Fruit fly (Drosophila melanogaster) whole organism, embryonic: ENCODE results near the gene Tasp1.

ENCODE experiments used
- Awh ChIP-seq: fragments of 200-800 bp; sonication (Bioruptor generic); IDR thresholded peaks from 2 replicates; pipeline ENCODE4, ENCODE4 v1.3.6; 2022; ENCODE audit warnings: missing biosample characterization, missing genetic modification characterization
- CG10274 ChIP-seq: fragments of 200-800 bp; sonication (Bioruptor generic); optimal IDR thresholded peaks from 3 replicates; lab custom pipeline; 2017; ENCODE audit warnings: missing biosample characterization, mild to moderate bottlenecking, missing genetic modification characterization
- CG11247 ChIP-seq: fragments of 200-800 bp; sonication (Bioruptor generic); IDR thresholded peaks from 2 replicates; pipeline ENCODE4 v1.3.6; 2022; ENCODE audit warnings: missing biosample characterization, missing genetic modification characterization
- CG12391 ChIP-seq: fragments of 200-800 bp; sonication (Bioruptor generic); optimal IDR thresholded peaks from 3 replicates; lab custom pipeline; 2018; ENCODE audit warnings: missing biosample characterization, mild to moderate bottlenecking, missing genetic modification characterization, moderate library complexity
- CG14050 ChIP-seq: fragments of 200-800 bp; sonication (Bioruptor generic); IDR thresholded peaks from 3 replicates; pipeline ENCODE4 v1.3.6; 2022; ENCODE audit warnings: missing biosample characterization, missing genetic modification characterization
- CG15269 ChIP-seq: fragments of 200-800 bp; sonication (Bioruptor generic); optimal IDR thresholded peaks from 2 replicates; lab custom pipeline; 2018; ENCODE audit warnings: missing biosample characterization, mild to moderate bottlenecking, missing genetic modification characterization, moderate library complexity
- CG17829 ChIP-seq: fragments of 200-800 bp; optimal IDR thresholded peaks from 2 replicates; lab custom pipeline; 2019; ENCODE audit warnings: missing biosample characterization, mild to moderate bottlenecking, missing genetic modification characterization, moderate library complexity
- CG32532 ChIP-seq: fragments of 200-800 bp; sonication (Bioruptor generic); IDR thresholded peaks from 2 replicates; pipeline ENCODE4 v1.3.6; 2022; ENCODE audit warnings: missing biosample characterization, missing genetic modification characterization
- CG3726 ChIP-seq: fragments of 200-800 bp; sonication (Bioruptor generic); IDR thresholded peaks from 3 replicates; pipeline ENCODE4, ENCODE4 v1.3.6; 2022; ENCODE audit warnings: missing biosample characterization, missing genetic modification characterization
- CG3838 ChIP-seq: fragments of 200-800 bp; sonication (Bioruptor generic); optimal IDR thresholded peaks from 3 replicates; lab custom pipeline; 2016; ENCODE audit warnings: missing biosample characterization, missing genetic modification characterization
- CG5180 ChIP-seq: fragments of 200-800 bp; sonication (Bioruptor generic); optimal IDR thresholded peaks from 3 replicates; lab custom pipeline; 2017; ENCODE audit warnings: missing biosample characterization, missing genetic modification characterization, mild to moderate bottlenecking, moderate library complexity, missing genetic modification reagents
- CG6854 ChIP-seq: fragments of 200-800 bp; sonication (Bioruptor generic); optimal IDR thresholded peaks from 3 replicates; lab custom pipeline; 2017; ENCODE audit warnings: missing biosample characterization, mild to moderate bottlenecking, missing genetic modification characterization
- CG7372 ChIP-seq: fragments of 200-800 bp; sonication (Bioruptor generic); IDR thresholded peaks from 2 replicates; pipeline ENCODE4 v1.3.6; 2022; ENCODE audit warnings: missing biosample characterization, missing genetic modification characterization
- CrebB ChIP-seq: fragments of 200-800 bp; sonication (Bioruptor generic); optimal IDR thresholded peaks from 3 replicates; lab custom pipeline; 2018; ENCODE audit warnings: missing biosample characterization, mild to moderate bottlenecking, missing genetic modification characterization
- Jarid2 ChIP-seq: fragments of 200-800 bp; sonication (Bioruptor generic); optimal IDR thresholded peaks from 3 replicates; lab custom pipeline; 2017; ENCODE audit warnings: mild to moderate bottlenecking, missing biosample characterization, missing genetic modification reagents, missing genetic modification characterization
- Kr ChIP-seq: fragments of 200-800 bp; sonication (Bioruptor generic); optimal IDR thresholded peaks from 2 replicates; lab custom pipeline; 2017; ENCODE audit warnings: missing biosample characterization, mild to moderate bottlenecking, missing genetic modification characterization
- Med ChIP-seq: fragments of 200-800 bp; sonication (Bioruptor generic); peaks from one replicate; lab custom pipeline; 2016; ENCODE audit warnings: missing biosample characterization, missing genetic modification characterization, mild to moderate bottlenecking, inconsistent platforms, moderate library complexity
- Mes4 ChIP-seq: fragments of 200-800 bp; sonication (Bioruptor generic); optimal IDR thresholded peaks from 2 replicates; lab custom pipeline; 2016; ENCODE audit warnings: missing biosample characterization, missing genetic modification characterization
- NC2β ChIP-seq: fragments of 200-800 bp; sonication (Bioruptor generic); optimal IDR thresholded peaks from 2 replicates; lab custom pipeline; 2016; ENCODE audit warnings: missing biosample characterization, missing genetic modification characterization
- Ravus ChIP-seq: fragments of 200-800 bp; sonication (Bioruptor generic); IDR thresholded peaks from 2 replicates; pipeline ENCODE4 v1.3.6; 2022; ENCODE audit warnings: missing biosample characterization, missing genetic modification characterization
- Rfx ChIP-seq: fragments of 200-800 bp; sonication (Bioruptor generic); IDR thresholded peaks from 2 replicates; pipeline ENCODE4 v1.3.6; 2022; ENCODE audit warnings: missing biosample characterization, missing genetic modification characterization
- Sox102F ChIP-seq: fragments of 200-800 bp; sonication (Bioruptor generic); optimal IDR thresholded peaks from 2 replicates; lab custom pipeline; 2018; ENCODE audit warnings: missing biosample characterization, mild to moderate bottlenecking, missing genetic modification characterization, moderate library complexity
- amos ChIP-seq: fragments of 200-800 bp; sonication (Bioruptor generic); IDR thresholded peaks from 2 replicates; pipeline ENCODE4 v1.3.6; 2022; ENCODE audit warnings: missing biosample characterization, missing genetic modification characterization; ENCODE audit not compliant: partially characterized antibody
- br ChIP-seq: fragments of >200 bp; optimal IDR thresholded peaks from 2 replicates; lab custom pipeline; 2017
- cas ChIP-seq: fragments of 200-800 bp; sonication (Bioruptor generic); IDR thresholded peaks from 2 replicates; pipeline ENCODE4 v1.3.6; 2022; ENCODE audit warnings: missing biosample characterization, missing genetic modification characterization
- chm ChIP-seq: fragments of 200-800 bp; sonication (Bioruptor generic); IDR thresholded peaks from 2 replicates; pipeline ENCODE4 v1.3.6; 2022; ENCODE audit warnings: missing biosample characterization, missing genetic modification characterization
- ci ChIP-seq: fragments of 200-800 bp; sonication (Bioruptor generic); IDR thresholded peaks from 3 replicates; pipeline ENCODE4 v1.3.6; 2022; ENCODE audit warnings: missing biosample characterization, missing genetic modification characterization
- emc ChIP-seq: fragments of 200-800 bp; sonication (Bioruptor generic); optimal IDR thresholded peaks from 2 replicates; lab custom pipeline; 2016; ENCODE audit warnings: missing biosample characterization, missing genetic modification characterization
- fd3F ChIP-seq: fragments of 200-800 bp; sonication (Bioruptor generic); optimal IDR thresholded peaks from 2 replicates; lab custom pipeline; 2018; ENCODE audit warnings: missing biosample characterization, mild to moderate bottlenecking, missing genetic modification characterization, moderate library complexity
- gsb ChIP-seq: fragments of 200-800 bp; sonication (Bioruptor generic); IDR thresholded peaks from 2 replicates; pipeline ENCODE4 v1.3.6; 2022; ENCODE audit warnings: missing biosample characterization, missing genetic modification characterization
- gsb-n ChIP-seq: fragments of 200-800 bp; sonication (Bioruptor generic); optimal IDR thresholded peaks from 3 replicates; lab custom pipeline; 2018; ENCODE audit warnings: missing biosample characterization, mild to moderate bottlenecking, missing genetic modification characterization
- lilli ChIP-seq: fragments of 200-800 bp; sonication (Bioruptor generic); optimal IDR thresholded peaks from 3 replicates; lab custom pipeline; 2016; ENCODE audit warnings: missing biosample characterization, missing genetic modification characterization
- luna ChIP-seq: fragments of 200-800 bp; sonication (Bioruptor generic); optimal IDR thresholded peaks from 2 replicates; lab custom pipeline; 2016; ENCODE audit warnings: missing biosample characterization, missing genetic modification characterization
- maf-S ChIP-seq: fragments of 200-800 bp; sonication (Bioruptor generic); optimal IDR thresholded peaks from 2 replicates; lab custom pipeline; 2016; ENCODE audit warnings: missing biosample characterization, missing genetic modification characterization
- mirr ChIP-seq: fragments of 200-800 bp; sonication (Bioruptor generic); optimal IDR thresholded peaks from 3 replicates; lab custom pipeline; 2018; ENCODE audit warnings: missing biosample characterization, mild to moderate bottlenecking, missing genetic modification characterization
- nmo ChIP-seq: fragments of 200-800 bp; sonication (Bioruptor generic); optimal IDR thresholded peaks from 2 replicates; lab custom pipeline; 2018; ENCODE audit warnings: missing biosample characterization, mild to moderate bottlenecking, missing genetic modification characterization, moderate library complexity
- odd ChIP-seq: fragments of 200-800 bp; sonication (Bioruptor generic); optimal IDR thresholded peaks from 2 replicates; lab custom pipeline; 2017; ENCODE audit warnings: missing biosample characterization, mild to moderate bottlenecking, missing genetic modification characterization
- pros ChIP-seq: fragments of 200-800 bp; sonication (Bioruptor generic); optimal IDR thresholded peaks from 3 replicates; lab custom pipeline; 2019; ENCODE audit warnings: missing biosample characterization, mild to moderate bottlenecking, missing genetic modification characterization, moderate library complexity
- row ChIP-seq: fragments of 200-800 bp; sonication (Bioruptor generic); IDR thresholded peaks from 3 replicates; pipeline ENCODE4 v1.3.6; 2022; ENCODE audit warnings: missing biosample characterization, missing genetic modification characterization
- seq ChIP-seq: fragments of 200-800 bp; sonication (Bioruptor generic); IDR thresholded peaks from 2 replicates; pipeline ENCODE4 v1.3.6; 2022; ENCODE audit warnings: missing biosample characterization, missing genetic modification characterization
- sqz ChIP-seq: fragments of 200-800 bp; sonication (Bioruptor generic); optimal IDR thresholded peaks from 3 replicates; lab custom pipeline; 2018; ENCODE audit warnings: missing biosample characterization, mild to moderate bottlenecking, missing genetic modification characterization
- wdn ChIP-seq: fragments of 200-800 bp; sonication (Bioruptor generic); IDR thresholded peaks from 2 replicates; pipeline ENCODE4 v1.3.6; 2022; ENCODE audit warnings: missing biosample characterization, missing genetic modification characterization
- zfh1 ChIP-seq: fragments of 200-800 bp; sonication (Bioruptor generic); IDR thresholded peaks from 3 replicates; pipeline ENCODE4 v1.3.6; 2022; ENCODE audit warnings: missing biosample characterization, missing genetic modification characterization

Gene Tasp1

DNA sequence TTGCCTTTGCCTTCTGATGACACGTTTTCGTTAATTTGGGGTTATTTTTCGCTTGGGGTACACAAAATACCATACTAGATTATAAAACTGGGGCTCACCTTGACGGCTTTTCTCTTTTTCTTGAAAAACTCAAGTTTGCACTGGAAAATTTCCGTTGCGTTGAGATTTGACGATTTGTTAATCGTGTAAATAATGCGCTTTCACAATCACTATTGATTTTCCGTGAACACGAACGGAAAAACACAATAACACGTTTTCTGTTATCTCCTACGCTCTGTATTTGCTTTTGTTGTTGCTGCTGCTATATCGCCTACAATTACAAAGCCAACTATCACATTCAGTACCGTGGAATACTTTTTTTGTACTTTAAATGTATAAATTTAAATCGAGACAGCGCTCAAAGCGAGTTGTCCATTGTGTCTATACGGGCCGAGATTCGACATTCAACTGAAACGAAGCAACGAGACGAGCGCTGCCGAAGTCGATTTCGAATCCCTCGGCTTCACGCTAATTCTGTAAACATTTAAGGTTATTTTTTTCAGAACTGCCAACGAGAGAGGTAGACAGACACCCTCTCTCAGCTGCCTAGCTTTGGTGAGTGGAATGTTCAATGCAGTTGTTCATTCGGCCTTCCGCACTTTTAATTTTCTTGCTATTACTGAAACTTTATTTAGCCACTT lies 40.8 kb downstream of the Tasp1 start (continued):
- TF ChIP-seq Sox102F (GFP tag; lab: Kevin White, UChicago) (no peak), CG6854 (GFP tag; lab: Kevin White, UChicago) (peak; percentile 43), maf-S (GFP tag; lab: Kevin White, UChicago) (no peak), fd3F (GFP tag; lab: Kevin White, UChicago) (no peak), mirr (GFP tag; lab: Kevin White, UChicago) (peak; percentile 85), row (GFP tag; lab: Robert Waterston, UW) (peak; percentile 31; the same call in 1 of the 3 replicates), gsb (GFP tag; lab: Robert Waterston, UW) (no peak), Mes4 (GFP tag; lab: Kevin White, UChicago) (peak; percentile 44), emc (GFP tag; lab: Kevin White, UChicago) (no peak), odd (GFP tag; lab: Kevin White, UChicago) (no peak), zfh1 (GFP tag; lab: Robert Waterston, UW) (0 out of 3 replicates have a peak, but pooled peaks have one; percentile 48), gsb-n (tag; lab: Kevin White, UChicago) (peak; percentile 47), CG3838 (GFP tag; lab: Kevin White, UChicago) (no peak), Ravus (GFP tag; lab: Robert Waterston, UW) (no peak), amos (peak; percentile 44; the same call in 1 of the 2 replicates), wdn (no peak), CG7372 (GFP tag; lab: Robert Waterston, UW) (no peak), Rfx (GFP tag; lab: Robert Waterston, UW) (peak; percentile 63), CG10274 (GFP tag; lab: Kevin White, UChicago) (no peak), CG32532 (peak; percentile 44; the same call in 1 of the 2 replicates), CG14050 (GFP tag; lab: Robert Waterston, UW) (no peak), seq (GFP tag; lab: Robert Waterston, UW) (no peak), cas (0 out of 2 replicates have a peak, but pooled peaks have one; percentile 45), sqz (GFP tag; lab: Kevin White, UChicago) (peak; percentile 86), br (lab: Kevin White, UChicago) (no peak), CG12391 (peak; percentile 6), CrebB (tag; lab: Kevin White, UChicago) (peak; percentile 33), luna (GFP tag; lab: Kevin White, UChicago) (no peak), Jarid2 (GFP tag; lab: Kevin White, UChicago) (peak; percentile 89), pros (peak; percentile 26), CG3726 (no peak), Kr (no peak), CG11247 (GFP tag; lab: Robert Waterston, UW) (peak; percentile 38; the same call in 1 of the 2 replicates), ci (GFP tag; lab: Robert Waterston, UW) (peak; percentile 69; the same call in 1 of the 3 replicates), Med (GFP tag; lab: Kevin White, UChicago) (peak; percentile 92), NC2β (GFP tag; lab: Kevin White, UChicago) (peak; percentile 14), Awh (GFP tag; lab: Robert Waterston, UW) (0 out of 2 replicates have a peak, but pooled peaks have one; percentile 8), chm (GFP tag; lab: Robert Waterston, UW) (peak; percentile 92), lilli (GFP tag; lab: Kevin White, UChicago) (peak; percentile 25), CG15269 (tag; lab: Kevin White, UChicago) (peak; percentile 7), CG5180 (GFP tag; lab: Kevin White, UChicago) (no peak), CG17829 (tag; lab: Kevin White, UChicago) (peak; percentile 60), nmo (GFP tag; lab: Kevin White, UChicago) (peak; percentile 4)
